Worm (Caenorhabditis elegans) whole organism, young adult: ENCODE data around the gene txt-5.

Experiments used
- B0019.2 ChIP-seq: fragments of 200-800 bp; sonication (Bioruptor generic); conservative IDR thresholded peaks from 2 replicates; pipeline ENCODE4 v1.3.6; 2022; ENCODE audit warnings: missing genetic modification reagents, missing genetic modification characterization, missing compliant biosample characterization
- C17E4.6 ChIP-seq: fragments of 200-800 bp; sonication (Bioruptor generic); IDR thresholded peaks from 2 replicates; pipeline ENCODE4 v1.3.6; 2022; ENCODE audit warnings: missing genetic modification reagents, missing genetic modification characterization, missing compliant biosample characterization
- F37B4.10 ChIP-seq: fragments of 200-800 bp; sonication (Bioruptor generic); IDR thresholded peaks from 2 replicates; pipeline ENCODE4 v1.3.6; 2022; ENCODE audit warnings: missing genetic modification characterization, missing compliant biosample characterization
- F55B11.4 ChIP-seq: sonication (generic microtip); optimal IDR thresholded peaks from 2 replicates; lab custom pipeline; 2016; ENCODE audit warnings: missing compliant biosample characterization, missing genetic modification characterization, borderline replicate concordance; ENCODE audit not compliant: insufficient read depth
- K11D2.4 ChIP-seq: fragments of 200-800 bp; sonication (Bioruptor generic); IDR thresholded peaks from 2 replicates; pipeline ENCODE4 v1.3.6; 2022; ENCODE audit warnings: missing genetic modification reagents, missing genetic modification characterization, missing compliant biosample characterization
- K12H6.12 ChIP-seq: fragments of 200-800 bp; sonication (Bioruptor generic); optimal IDR thresholded peaks from 2 replicates; lab custom pipeline; 2018; ENCODE audit warnings: mild to moderate bottlenecking, missing genetic modification characterization, missing compliant biosample characterization
- akir-1 ChIP-seq: fragments of 200-800 bp; sonication (Bioruptor generic); optimal IDR thresholded peaks from 2 replicates; lab custom pipeline; 2018; ENCODE audit warnings: mild to moderate bottlenecking, missing genetic modification characterization, moderate library complexity, missing compliant biosample characterization
- aptf-3 ChIP-seq: fragments of 200-800 bp; sonication (Bioruptor generic); IDR thresholded peaks from 2 replicates; pipeline ENCODE4 v1.3.6; 2022; ENCODE audit warnings: missing genetic modification characterization, missing compliant biosample characterization
- athp-1 ChIP-seq: sonication (generic microtip); optimal IDR thresholded peaks from 2 replicates; lab custom pipeline; 2017; ENCODE audit warnings: mild to moderate bottlenecking, missing genetic modification characterization, missing compliant biosample characterization
- attf-3 ChIP-seq: fragments of 200-800 bp; sonication (Bioruptor generic); conservative IDR thresholded peaks from 2 replicates; pipeline ENCODE4 v1.3.6; 2022; ENCODE audit warnings: missing genetic modification reagents, missing genetic modification characterization, missing compliant biosample characterization
- ceh-100 ChIP-seq: fragments of 200-800 bp; sonication (Bioruptor generic); IDR thresholded peaks from 2 replicates; pipeline ENCODE4 v1.3.6; 2022; ENCODE audit warnings: missing genetic modification reagents, missing genetic modification characterization, missing compliant biosample characterization
- dpff-1 ChIP-seq: sonication (generic microtip); optimal IDR thresholded peaks from 2 replicates; lab custom pipeline; 2017; ENCODE audit warnings: mild to moderate bottlenecking, missing genetic modification characterization, missing compliant biosample characterization
- dpl-1 ChIP-seq: fragments of 150-350 bp; optimal IDR thresholded peaks from 2 replicates; lab custom pipeline; 2014; ENCODE audit warnings: missing biosample characterization, missing genetic modification reagents, missing genetic modification characterization
- egl-18 ChIP-seq: fragments of 200-800 bp; sonication (Bioruptor generic); IDR thresholded peaks from 2 replicates; pipeline ENCODE4 v1.3.6; 2022; ENCODE audit warnings: missing genetic modification reagents, missing genetic modification characterization, missing compliant biosample characterization
- him-1 ChIP-seq: sonication (generic microtip); optimal IDR thresholded peaks from 2 replicates; lab custom pipeline; 2016; ENCODE audit warnings: missing genotype, missing genetic modification reagents, missing genetic modification characterization, missing compliant biosample characterization
- hlh-12 ChIP-seq: sonication (generic microtip); optimal IDR thresholded peaks from 2 replicates; lab custom pipeline; 2016; ENCODE audit warnings: missing genetic modification characterization, missing compliant biosample characterization
- hlh-26 ChIP-seq: fragments of 200-800 bp; sonication (Bioruptor generic); conservative IDR thresholded peaks from 2 replicates; pipeline ENCODE4 v1.3.6; 2022; ENCODE audit warnings: missing genetic modification reagents, missing genetic modification characterization, missing compliant biosample characterization
- hmg-20 ChIP-seq: fragments of 200-800 bp; sonication (Bioruptor generic); IDR thresholded peaks from 2 replicates; pipeline ENCODE4 v1.3.6; 2022; ENCODE audit warnings: missing genetic modification reagents, missing genetic modification characterization, missing compliant biosample characterization
- let-526 ChIP-seq: fragments of 200-800 bp; sonication (Bioruptor generic); IDR thresholded peaks from 2 replicates; pipeline ENCODE4 v1.3.6; 2022; ENCODE audit warnings: missing genetic modification reagents, missing genetic modification characterization, missing compliant biosample characterization
- lin-40 ChIP-seq: sonication (generic microtip); optimal IDR thresholded peaks from 2 replicates; lab custom pipeline; 2016; ENCODE audit warnings: missing genetic modification characterization, mild to moderate bottlenecking, missing compliant biosample characterization, missing genotype, missing genetic modification reagents
- madf-3 ChIP-seq: fragments of 200-800 bp; sonication (Bioruptor generic); IDR thresholded peaks from 2 replicates; pipeline ENCODE4 v1.3.6; 2022; ENCODE audit warnings: missing genetic modification reagents, missing genetic modification characterization, missing compliant biosample characterization
- madf-6 ChIP-seq: fragments of 200-800 bp; sonication (Bioruptor generic); IDR thresholded peaks from 2 replicates; pipeline ENCODE4 v1.3.6; 2022; ENCODE audit warnings: missing genetic modification reagents, missing genetic modification characterization, missing compliant biosample characterization
- madf-8 ChIP-seq: fragments of 200-800 bp; sonication (Bioruptor generic); conservative IDR thresholded peaks from 2 replicates; pipeline ENCODE4 v1.3.6; 2022; ENCODE audit warnings: missing genetic modification reagents, missing genetic modification characterization, missing compliant biosample characterization
- nfya-1 ChIP-seq: sonication (generic microtip); optimal IDR thresholded peaks from 2 replicates; lab custom pipeline; 2017; ENCODE audit warnings: antibody characterized with exemption, missing compliant biosample characterization, missing genetic modification characterization, borderline replicate concordance; ENCODE audit not compliant: insufficient read depth
- nfya-2 ChIP-seq: fragments of 200-800 bp; sonication (Bioruptor generic); IDR thresholded peaks from 2 replicates; pipeline ENCODE4 v1.3.6; 2022; ENCODE audit warnings: missing genetic modification reagents, missing genetic modification characterization, missing compliant biosample characterization
- nhr-179 ChIP-seq: sonication (generic microtip); optimal IDR thresholded peaks from 2 replicates; lab custom pipeline; 2016; ENCODE audit warnings: mild to moderate bottlenecking, missing genetic modification characterization, missing compliant biosample characterization
- nhr-80 ChIP-seq: sonication (generic microtip); optimal IDR thresholded peaks from 2 replicates; lab custom pipeline; 2016; ENCODE audit warnings: missing genetic modification characterization, missing compliant biosample characterization
- nhr-90 ChIP-seq: sonication (generic microtip); optimal IDR thresholded peaks from 2 replicates; lab custom pipeline; 2016; ENCODE audit warnings: missing genotype, mild to moderate bottlenecking, missing genetic modification characterization, missing compliant biosample characterization
- pbrm-1 ChIP-seq: fragments of 200-800 bp; sonication (Bioruptor generic); IDR thresholded peaks from 2 replicates; pipeline ENCODE4 v1.3.6; 2022; ENCODE audit warnings: missing genetic modification reagents, missing genetic modification characterization, missing compliant biosample characterization
- repo-1 ChIP-seq: sonication (generic microtip); optimal IDR thresholded peaks from 2 replicates; lab custom pipeline; 2017; ENCODE audit warnings: mild to moderate bottlenecking, missing genetic modification characterization, missing compliant biosample characterization
- sdz-38 ChIP-seq: sonication (generic microtip); optimal IDR thresholded peaks from 2 replicates; lab custom pipeline; 2016; ENCODE audit warnings: missing genotype, missing genetic modification characterization, missing compliant biosample characterization
- unc-130 ChIP-seq: sonication (generic microtip); optimal IDR thresholded peaks from 2 replicates; lab custom pipeline; 2016; ENCODE audit warnings: missing genetic modification reagents, missing genetic modification characterization, missing compliant biosample characterization
- unc-62 ChIP-seq: fragments of 150-350 bp; optimal IDR thresholded peaks from 2 replicates; lab custom pipeline; 2014; ENCODE audit warnings: missing biosample characterization, missing genetic modification reagents, missing genetic modification characterization
- ztf-22 ChIP-seq: fragments of 200-800 bp; sonication (Bioruptor generic); optimal IDR thresholded peaks from 2 replicates; lab custom pipeline; 2018; ENCODE audit warnings: mild to moderate bottlenecking, missing genetic modification characterization, moderate library complexity, missing compliant biosample characterization
- ztf-26 ChIP-seq: sonication (generic microtip); optimal IDR thresholded peaks from 2 replicates; lab custom pipeline; 2017; ENCODE audit warnings: missing genetic modification characterization, missing compliant biosample characterization
- ztf-28 ChIP-seq: fragments of 200-800 bp; sonication (Bioruptor generic); IDR thresholded peaks from 2 replicates; pipeline ENCODE4 v1.3.6; 2022; ENCODE audit warnings: missing genetic modification reagents, missing genetic modification characterization, missing compliant biosample characterization

Gene txt-5

ce11 chrV:7876881-7877475, 40.0 kb upstream of the txt-5 start, which contains the start of gene F40A3.3 (continued):
- no peak for TF ChIP-seq athp-1
- no peak for TF ChIP-seq repo-1
- no peak for TF ChIP-seq F55B11.4 (tag; lab: Kevin White, UChicago)
- no peak for TF ChIP-seq F37B4.10 (GFP tag; lab: Robert Waterston, UW)
- TF ChIP-seq nfya-1 (tag; lab: Kevin White, UChicago), result no peak
- TF ChIP-seq unc-130 (GFP tag; lab: Kevin White, UChicago), result no peak
- TF ChIP-seq C17E4.6 (GFP tag; lab: Robert Waterston, UW), result no peak
- TF ChIP-seq madf-8, result peak; percentile 62
- no peak for TF ChIP-seq ztf-22 (GFP tag; lab: Kevin White, UChicago)
- TF ChIP-seq nhr-80 (tag; lab: Kevin White, UChicago), result no peak
- TF ChIP-seq ztf-26 (tag; lab: Kevin White, UChicago), result no peak
- TF ChIP-seq hlh-26 (GFP tag; lab: Robert Waterston, UW), result no peak
- TF ChIP-seq unc-62, result no peak
- TF ChIP-seq nhr-179 (tag; lab: Kevin White, UChicago), result no peak
- TF ChIP-seq egl-18 (GFP tag; lab: Robert Waterston, UW), result no peak
- no peak for TF ChIP-seq akir-1 (GFP tag; lab: Kevin White, UChicago)
- no peak for TF ChIP-seq madf-3 (GFP tag; lab: Robert Waterston, UW)
- no peak for TF ChIP-seq B0019.2
- no peak for TF ChIP-seq hmg-20
- no peak for TF ChIP-seq him-1
- TF ChIP-seq let-526 (GFP tag; lab: Robert Waterston, UW), result no peak
- TF ChIP-seq sdz-38, result no peak
- TF ChIP-seq K11D2.4, result no peak
- peak; percentile 80 for TF ChIP-seq madf-6 (GFP tag; lab: Robert Waterston, UW)
- TF ChIP-seq nfya-2 (GFP tag; lab: Robert Waterston, UW), result no peak
- TF ChIP-seq dpff-1 (tag; lab: Kevin White, UChicago), result no peak
- TF ChIP-seq aptf-3 (GFP tag; lab: Robert Waterston, UW), result no peak
- no peak for TF ChIP-seq hlh-12 (tag; lab: Kevin White, UChicago)
- no peak for TF ChIP-seq dpl-1 (GFP tag; lab: Kevin White, UChicago)

- TF ChIP-seq repo-1 (no peak), athp-1 (no peak), pbrm-1 (GFP tag; lab: Robert Waterston, UW) (no peak), attf-3 (no peak), nhr-90 (tag; lab: Kevin White, UChicago) (no peak)
Measured at ce11 chrV:7875456-7875855, 38.5 kb upstream of the txt-5 start, which contains the start of gene F40A3.4. TSS of gene F40A3.4 (plus strand) at chrV:7875756.

- no peak for TF ChIP-seq ceh-100 (GFP tag; lab: Robert Waterston, UW)
- TF ChIP-seq ztf-28 (GFP tag; lab: Robert Waterston, UW), result no peak
- TF ChIP-seq lin-40 (tag; lab: Kevin White, UChicago), result no peak
- no peak for TF ChIP-seq K12H6.12 (tag; lab: Kevin White, UChicago)
- no peak for TF ChIP-seq madf-6 (GFP tag; lab: Robert Waterston, UW)
- TF ChIP-seq athp-1, result no peak
Measured at ce11 chrV:7872945-7873344, 36.0 kb upstream of the txt-5 start.
